In the genomic region with DNA sequence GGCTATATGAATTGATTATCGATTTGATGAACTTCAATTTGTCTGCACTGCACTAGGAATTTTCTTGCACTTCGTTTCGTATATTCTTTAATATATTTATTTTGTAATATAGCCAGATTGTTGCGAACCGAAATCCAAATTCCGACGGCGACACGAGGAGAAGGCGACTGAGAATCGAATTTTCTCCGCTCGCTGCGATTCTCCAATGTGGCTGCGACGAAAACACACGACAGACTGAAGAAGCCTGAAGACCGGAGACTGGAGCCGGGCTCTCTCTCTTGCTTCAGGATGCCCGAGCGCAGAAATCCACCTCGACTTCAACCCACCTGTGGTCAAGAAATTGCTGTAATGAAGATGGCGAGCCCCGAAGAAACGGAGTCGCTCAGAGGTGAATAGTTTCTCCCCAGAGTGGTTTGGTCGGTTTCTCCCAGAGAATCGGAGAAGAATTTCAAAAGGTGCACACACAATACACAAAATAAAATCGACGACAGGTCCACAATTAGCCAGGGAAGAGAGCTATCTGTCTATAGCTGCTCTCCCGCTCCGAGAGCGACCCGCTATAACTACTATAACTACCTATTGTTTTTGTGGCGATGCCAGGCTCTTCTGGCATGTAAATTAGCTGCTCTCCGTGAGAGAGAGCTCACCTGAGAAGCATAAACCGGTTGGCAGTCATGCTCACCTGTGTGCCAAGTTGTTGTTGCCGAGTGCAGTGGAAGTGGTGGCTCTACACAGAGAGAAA, we compare ENCODE assay signal across 1 fruit fly cellular context.
A peak's percentile ranks its signal among the peaks of the same experiment; 100 is the strongest.
TF ChIP-seq lines count a peak whose summit lies in the region.

ds (minus strand) TSS at position 237 of the 742 bp plus-strand sequence.

TF ChIP-seq in whole organism, embryonic, 481 proteins besides CTCF, POLR2A, EP300 and RAD21 (continued from another document):
- TF ChIP-seq CG13287 (GFP tag; IDR thresholded peaks at IDR 0.05; lab: Robert Waterston, UW; ENCODE audit: partially characterized antibody), result peak; percentile 22; the same call in 1 of the 2 replicates
- no peak for TF ChIP-seq D19A (tag; optimal IDR thresholded peaks at IDR 0.05; lab: Kevin White, UChicago)
- TF ChIP-seq pros (GFP tag; optimal IDR thresholded peaks at IDR 0.05; lab: Kevin White, UChicago), result peak; percentile 95
- no peak for TF ChIP-seq gro (GFP tag; optimal IDR thresholded peaks at IDR 0.05; lab: Kevin White, UChicago)
- TF ChIP-seq usp (GFP tag; optimal IDR thresholded peaks at IDR 0.05; lab: Kevin White, UChicago), result no peak
- no peak for TF ChIP-seq CG17186 (GFP tag; optimal IDR thresholded peaks at IDR 0.05; lab: Kevin White, UChicago)
- peak; percentile 23; the same call in 1 of the 3 replicates for TF ChIP-seq ci (GFP tag; IDR thresholded peaks at IDR 0.05; lab: Robert Waterston, UW)
- TF ChIP-seq Deaf1 (tag; optimal IDR thresholded peaks at IDR 0.05; lab: Kevin White, UChicago), result peak; percentile 39
- no peak for TF ChIP-seq Doc3 (GFP tag; IDR thresholded peaks at IDR 0.05; lab: Robert Waterston, UW; ENCODE audit: partially characterized antibody)
- TF ChIP-seq CG17802 (tag; optimal IDR thresholded peaks at IDR 0.05; lab: Kevin White, UChicago), result no peak
- peak; percentile 13; the same call in 1 of the 2 replicates for TF ChIP-seq hbn (GFP tag; IDR thresholded peaks at IDR 0.05; lab: Robert Waterston, UW; ENCODE audit: partially characterized antibody)
- TF ChIP-seq org-1 (GFP tag; optimal IDR thresholded peaks at IDR 0.05; lab: Kevin White, UChicago), result no peak
- no peak for TF ChIP-seq jing (GFP tag; optimal IDR thresholded peaks at IDR 0.05; lab: Kevin White, UChicago)
- peak; percentile 95 for TF ChIP-seq Vsx1 (GFP tag; optimal IDR thresholded peaks at IDR 0.05; lab: Kevin White, UChicago)
- peak; percentile 66; the same call in 1 of the 2 replicates for TF ChIP-seq chm (GFP tag; IDR thresholded peaks at IDR 0.05; lab: Robert Waterston, UW)
- TF ChIP-seq D (optimal IDR thresholded peaks at IDR 0.05; lab: Kevin White, UChicago), result no peak
- TF ChIP-seq D (GFP tag; optimal IDR thresholded peaks at IDR 0.05; lab: Kevin White, UChicago), result no peak
- no peak for TF ChIP-seq Sox102F (GFP tag; optimal IDR thresholded peaks at IDR 0.05; lab: Kevin White, UChicago)
- peak; percentile 82; the same call in 1 of the 4 replicates for TF ChIP-seq chinmo (GFP tag; IDR thresholded peaks at IDR 0.05; lab: Robert Waterston, UW; ENCODE audit: partially characterized antibody)
- no peak for TF ChIP-seq Max (GFP tag; optimal IDR thresholded peaks at IDR 0.05; lab: Kevin White, UChicago)
- no peak for TF ChIP-seq CG4820 (GFP tag; optimal IDR thresholded peaks at IDR 0.05; lab: Kevin White, UChicago)
- TF ChIP-seq eyg (GFP tag; optimal IDR thresholded peaks at IDR 0.05; lab: Kevin White, UChicago), result no peak
- TF ChIP-seq peb (GFP tag; IDR thresholded peaks at IDR 0.05; lab: Robert Waterston, UW), result no peak
- TF ChIP-seq Trl (optimal IDR thresholded peaks at IDR 0.05; lab: Kevin White, UChicago), result peak; percentile 86 to 93
- no peak for TF ChIP-seq Trl (GFP tag; optimal IDR thresholded peaks at IDR 0.05; lab: Kevin White, UChicago)
- TF ChIP-seq sens-2 (GFP tag; IDR thresholded peaks at IDR 0.05; lab: Robert Waterston, UW), result no peak
- TF ChIP-seq pho (GFP tag; optimal IDR thresholded peaks at IDR 0.05; lab: Kevin White, UChicago), result no peak
- no peak for TF ChIP-seq CG2116 (GFP tag; optimal IDR thresholded peaks at IDR 0.05; lab: Kevin White, UChicago)
- no peak for TF ChIP-seq tll (GFP tag; optimal IDR thresholded peaks at IDR 0.05; lab: Kevin White, UChicago)
- TF ChIP-seq CG15514 (GFP tag; optimal IDR thresholded peaks at IDR 0.05; lab: Kevin White, UChicago), result peak; percentile 41
- TF ChIP-seq mirr (GFP tag; optimal IDR thresholded peaks at IDR 0.05; lab: Kevin White, UChicago), result no peak
- no peak for TF ChIP-seq hth (optimal IDR thresholded peaks at IDR 0.05; lab: Kevin White, UChicago)
- TF ChIP-seq lov (optimal IDR thresholded peaks at IDR 0.05; lab: Kevin White, UChicago), result no peak
- TF ChIP-seq lov (GFP tag; IDR thresholded peaks at IDR 0.05; lab: Robert Waterston, UW), result 0 out of 3 replicates have a peak, but pooled peaks have one; percentile 19
- no peak for TF ChIP-seq CG17359 (tag; optimal IDR thresholded peaks at IDR 0.05; lab: Kevin White, UChicago)
- no peak for TF ChIP-seq Hr51 (GFP tag; optimal IDR thresholded peaks at IDR 0.05; lab: Kevin White, UChicago)
- TF ChIP-seq CG6272 (GFP tag; IDR thresholded peaks at IDR 0.05; lab: Robert Waterston, UW), result no peak
- TF ChIP-seq CG12769 (tag; optimal IDR thresholded peaks at IDR 0.05; lab: Kevin White, UChicago), result no peak
- no peak for TF ChIP-seq HHEX (GFP tag; optimal IDR thresholded peaks at IDR 0.05; lab: Kevin White, UChicago)
- no peak for TF ChIP-seq TFAM (GFP tag; optimal IDR thresholded peaks at IDR 0.05; lab: Kevin White, UChicago)
- TF ChIP-seq ac (GFP tag; optimal IDR thresholded peaks at IDR 0.05; lab: Kevin White, UChicago), result no peak
- no peak for TF ChIP-seq CG10274 (GFP tag; optimal IDR thresholded peaks at IDR 0.05; lab: Kevin White, UChicago)
